Fruit fly (Drosophila melanogaster) whole organism, embryonic: ENCODE data around the gene CG6951.

Experiments used
- Blimp-1 ChIP-seq: fragments of 200-800 bp; sonication (Bioruptor generic); optimal IDR thresholded peaks from 3 replicates; lab custom pipeline; 2018; ENCODE audit warnings: missing biosample characterization, missing genetic modification characterization, mild to moderate bottlenecking, moderate library complexity, missing genetic modification reagents
- BtbVII ChIP-seq: fragments of 200-800 bp; sonication (Bioruptor generic); optimal IDR thresholded peaks from 3 replicates; lab custom pipeline; 2017; ENCODE audit warnings: missing biosample characterization, mild to moderate bottlenecking, missing genetic modification characterization
- CG31365 ChIP-seq: fragments of 200-800 bp; sonication (Bioruptor generic); optimal IDR thresholded peaks from 2 replicates; lab custom pipeline; 2018; ENCODE audit warnings: missing biosample characterization, mild to moderate bottlenecking, missing genetic modification characterization
- Fer2 ChIP-seq: fragments of 200-800 bp; sonication (Bioruptor generic); optimal IDR thresholded peaks from 2 replicates; lab custom pipeline; 2018; ENCODE audit warnings: missing biosample characterization, mild to moderate bottlenecking, missing genetic modification characterization, moderate library complexity
- Jarid2 ChIP-seq: fragments of 200-800 bp; sonication (Bioruptor generic); optimal IDR thresholded peaks from 3 replicates; lab custom pipeline; 2017; ENCODE audit warnings: mild to moderate bottlenecking, missing biosample characterization, missing genetic modification reagents, missing genetic modification characterization
- pan ChIP-seq, 4 experiments: fragments of >200 bp in 3 of 4; fragments of 200-800 bp in 1 of 4; sonication (Bioruptor generic) in 1 of 4; optimal IDR thresholded peaks in 3 of 4; IDR thresholded peaks in 1 of 4; 2 replicates each; pipeline versions ENCODE4 v1.3.6 to Lab custom; 2017 to 2022; ENCODE audit warnings: missing biosample characterization in 2 of 4, missing genetic modification characterization in 2 of 4, mixed read lengths in 1 of 4
- tup ChIP-seq: fragments of 200-800 bp; sonication (Bioruptor generic); optimal IDR thresholded peaks from 2 replicates; lab custom pipeline; 2016; ENCODE audit warnings: missing biosample characterization, mild to moderate bottlenecking, missing genetic modification characterization, moderate library complexity

DNA sequence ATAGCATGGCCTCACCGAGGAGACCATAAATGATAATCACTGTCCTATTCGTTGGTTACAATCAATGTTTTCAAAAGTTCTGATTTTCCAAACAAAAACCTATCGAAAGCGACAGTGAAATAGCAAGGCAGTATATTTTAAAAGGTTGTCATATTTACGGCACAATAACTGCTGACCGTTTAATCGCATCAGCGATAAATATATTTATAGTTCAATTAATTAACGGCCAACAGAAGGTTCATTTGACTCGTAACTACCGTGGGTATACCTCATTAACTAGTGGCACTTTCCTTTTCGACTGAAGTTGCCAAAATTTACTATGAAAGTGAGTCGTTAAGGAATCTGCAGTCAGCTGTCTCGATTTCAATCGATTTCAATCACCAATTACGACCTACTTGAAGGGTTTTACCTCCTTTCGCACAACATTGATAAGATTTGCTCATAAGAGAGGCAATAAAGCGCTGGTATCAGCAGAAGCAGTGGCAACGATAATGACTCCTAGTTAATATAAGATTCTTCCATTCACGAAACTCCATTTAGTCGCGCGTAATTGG lies 17.6 kb upstream of the CG6951 start, which contains the start of gene CG17147:
- TF ChIP-seq Jarid2 (GFP tag; lab: Kevin White, UChicago) (no peak), CG31365 (tag; lab: Kevin White, UChicago) (no peak), tup (GFP tag; lab: Kevin White, UChicago) (no peak), BtbVII (GFP tag; lab: Kevin White, UChicago) (no peak), Fer2 (tag; lab: Kevin White, UChicago) (no peak), pan (optimal IDR thresholded peaks at IDR 0.05; lab: Kevin White, UChicago) (no peak), pan (GFP tag; optimal IDR thresholded peaks at IDR 0.05 in 1 of 2, IDR thresholded peaks at IDR 0.05 in 1 of 2) (no peak), Blimp-1 (no peak)
